Fruit fly (Drosophila melanogaster) whole organism, embryonic: ENCODE measurements around the gene CG14227.
A peak's percentile ranks its signal among the peaks of the same experiment; 100 is the strongest.

Source experiments
- Antp ChIP-seq: fragments of 200-800 bp; sonication (Bioruptor generic); optimal IDR thresholded peaks from 3 replicates; lab custom pipeline; 2016; ENCODE audit warnings: missing biosample characterization, missing genetic modification characterization
- Bgb ChIP-seq: fragments of 200-800 bp; sonication (Bioruptor generic); IDR thresholded peaks from 2 replicates; pipeline ENCODE4 v1.3.6; 2022; ENCODE audit warnings: missing biosample characterization, missing genetic modification characterization; ENCODE audit not compliant: partially characterized antibody
- BtbVII ChIP-seq: fragments of 200-800 bp; sonication (Bioruptor generic); optimal IDR thresholded peaks from 3 replicates; lab custom pipeline; 2017; ENCODE audit warnings: missing biosample characterization, mild to moderate bottlenecking, missing genetic modification characterization
- C15 ChIP-seq: fragments of 200-800 bp; sonication (Bioruptor generic); IDR thresholded peaks from 3 replicates; pipeline ENCODE4 v1.3.6; 2022; ENCODE audit warnings: missing biosample characterization, missing genetic modification characterization
- CG10267 ChIP-seq: fragments of 200-800 bp; sonication (Bioruptor generic); optimal IDR thresholded peaks from 2 replicates; lab custom pipeline; 2018; ENCODE audit warnings: missing biosample characterization, mild to moderate bottlenecking, missing genetic modification characterization, moderate library complexity
- CG10979 ChIP-seq: fragments of 200-800 bp; sonication (Bioruptor generic); optimal IDR thresholded peaks from 2 replicates; lab custom pipeline; 2018; ENCODE audit warnings: missing biosample characterization, mild to moderate bottlenecking, missing genetic modification characterization, moderate library complexity
- CG11247 ChIP-seq: fragments of 200-800 bp; sonication (Bioruptor generic); IDR thresholded peaks from 2 replicates; pipeline ENCODE4 v1.3.6; 2022; ENCODE audit warnings: missing biosample characterization, missing genetic modification characterization
- CG12391 ChIP-seq: fragments of 200-800 bp; sonication (Bioruptor generic); optimal IDR thresholded peaks from 3 replicates; lab custom pipeline; 2018; ENCODE audit warnings: missing biosample characterization, mild to moderate bottlenecking, missing genetic modification characterization, moderate library complexity
- CG13894 ChIP-seq: fragments of 200-800 bp; sonication (Bioruptor generic); optimal IDR thresholded peaks from 3 replicates; lab custom pipeline; 2018; ENCODE audit warnings: missing biosample characterization, mild to moderate bottlenecking, missing genetic modification characterization, moderate library complexity
- CG1529 ChIP-seq: fragments of 200-800 bp; sonication (Bioruptor generic); optimal IDR thresholded peaks from 3 replicates; lab custom pipeline; 2018; ENCODE audit warnings: missing biosample characterization, missing genetic modification characterization
- CG1647 ChIP-seq: fragments of 200-800 bp; sonication (Bioruptor generic); optimal IDR thresholded peaks from 3 replicates; lab custom pipeline; 2016; ENCODE audit warnings: missing biosample characterization, missing genetic modification characterization
- CG17361 ChIP-seq: fragments of 200-800 bp; sonication (Bioruptor generic); IDR thresholded peaks from 3 replicates; pipeline ENCODE4 v1.3.6; 2022; ENCODE audit warnings: missing biosample characterization, missing genetic modification characterization
- CG18262 ChIP-seq: fragments of 200-800 bp; optimal IDR thresholded peaks from 3 replicates; lab custom pipeline; 2019; ENCODE audit warnings: missing biosample characterization, mild to moderate bottlenecking, missing genetic modification characterization, moderate library complexity
- CG2116 ChIP-seq: fragments of 200-800 bp; sonication (Bioruptor generic); optimal IDR thresholded peaks from 3 replicates; lab custom pipeline; 2018; ENCODE audit warnings: missing biosample characterization, mild to moderate bottlenecking, missing genetic modification characterization
- CG2199 ChIP-seq: fragments of 200-800 bp; sonication (Bioruptor generic); IDR thresholded peaks from 3 replicates; pipeline ENCODE4 v1.3.6; 2022; ENCODE audit warnings: missing biosample characterization, missing genetic modification characterization
- CG30403 ChIP-seq: fragments of 200-800 bp; sonication (Bioruptor generic); optimal IDR thresholded peaks from 3 replicates; lab custom pipeline; 2016; ENCODE audit warnings: missing biosample characterization, missing genetic modification characterization
- CG30431 ChIP-seq: fragments of 200-800 bp; sonication (Bioruptor generic); optimal IDR thresholded peaks from 2 replicates; lab custom pipeline; 2017; ENCODE audit warnings: missing biosample characterization, missing genetic modification characterization
- CG6254 ChIP-seq: fragments of 200-800 bp; sonication (Bioruptor generic); optimal IDR thresholded peaks from 3 replicates; lab custom pipeline; 2017; ENCODE audit warnings: mild to moderate bottlenecking, missing biosample characterization, missing genetic modification reagents, missing genetic modification characterization
- CG8089 ChIP-seq: fragments of 200-800 bp; sonication (Bioruptor generic); optimal IDR thresholded peaks from 3 replicates; lab custom pipeline; 2016; ENCODE audit warnings: missing biosample characterization, missing genetic modification characterization
- CG8478 ChIP-seq: fragments of >200 bp; optimal IDR thresholded peaks from 2 replicates; lab custom pipeline; 2018
- CG9215 ChIP-seq: fragments of 200-800 bp; sonication (Bioruptor generic); IDR thresholded peaks from 2 replicates; pipeline ENCODE4 v1.3.6; 2022; ENCODE audit warnings: missing biosample characterization, missing genetic modification characterization
- D ChIP-seq, 2 experiments: fragments of 200-800 bp in 1 of 2; fragments of >200 bp in 1 of 2; sonication (Bioruptor generic) in 1 of 2; optimal IDR thresholded peaks; 2 replicates in 1 of 2; 3 replicates in 1 of 2; lab custom pipeline; 2017; ENCODE audit warnings: mild to moderate bottlenecking in 1 of 2, missing biosample characterization in 1 of 2, missing genetic modification characterization in 1 of 2, missing genetic modification reagents in 1 of 2
- Deaf1 ChIP-seq: fragments of 200-800 bp; optimal IDR thresholded peaks from 3 replicates; lab custom pipeline; 2019; ENCODE audit warnings: missing biosample characterization, mild to moderate bottlenecking, missing genetic modification characterization, moderate library complexity
- Hand ChIP-seq: fragments of 200-800 bp; sonication (Bioruptor generic); optimal IDR thresholded peaks from 2 replicates; lab custom pipeline; 2017; ENCODE audit warnings: mild to moderate bottlenecking, missing biosample characterization, missing genetic modification reagents, missing genetic modification characterization
- Hr39 ChIP-seq: fragments of >200 bp; optimal IDR thresholded peaks from 2 replicates; lab custom pipeline; 2017
- Mrtf ChIP-seq: fragments of 200-800 bp; sonication (Bioruptor generic); IDR thresholded peaks from 3 replicates; pipeline ENCODE4 v1.3.6; 2022; ENCODE audit warnings: missing biosample characterization, missing genetic modification characterization
- NC2α ChIP-seq: fragments of 200-800 bp; sonication (Bioruptor generic); optimal IDR thresholded peaks from 2 replicates; lab custom pipeline; 2016; ENCODE audit warnings: missing biosample characterization, missing genetic modification characterization
- NK7.1 ChIP-seq: fragments of 200-800 bp; sonication (Bioruptor generic); optimal IDR thresholded peaks from 3 replicates; lab custom pipeline; 2016; ENCODE audit warnings: missing biosample characterization, missing genetic modification characterization
- Pdp1 ChIP-seq, 2 experiments: fragments of 200-800 bp; sonication (Bioruptor generic); optimal IDR thresholded peaks; 3 replicates each; lab custom pipeline; 2016; ENCODE audit warnings: missing biosample characterization in 2 of 2, missing genetic modification characterization in 2 of 2, mild to moderate bottlenecking in 1 of 2, moderate library complexity in 1 of 2
- Trl ChIP-seq, 3 experiments: fragments of >200 bp in 2 of 3; fragments of 200-800 bp in 1 of 3; sonication (Bioruptor generic) in 1 of 3; optimal IDR thresholded peaks; 2 replicates in 1 of 3; 3 replicates in 2 of 3; lab custom pipeline; 2016 to 2017; ENCODE audit warnings: missing biosample characterization in 1 of 3, missing genetic modification characterization in 1 of 3
- amos ChIP-seq: fragments of 200-800 bp; sonication (Bioruptor generic); IDR thresholded peaks from 2 replicates; pipeline ENCODE4 v1.3.6; 2022; ENCODE audit warnings: missing biosample characterization, missing genetic modification characterization; ENCODE audit not compliant: partially characterized antibody
- crol ChIP-seq: fragments of 200-800 bp; sonication (Bioruptor generic); IDR thresholded peaks from 2 replicates; pipeline ENCODE4 v1.3.6; 2022; ENCODE audit warnings: missing biosample characterization, missing genetic modification characterization
- dmrt11E ChIP-seq: fragments of 200-800 bp; sonication (Bioruptor generic); optimal IDR thresholded peaks from 3 replicates; lab custom pipeline; 2018; ENCODE audit warnings: missing biosample characterization, mild to moderate bottlenecking, missing genetic modification characterization, moderate library complexity
- gro ChIP-seq: fragments of 200-800 bp; sonication (Bioruptor generic); optimal IDR thresholded peaks from 2 replicates; lab custom pipeline; 2016; ENCODE audit warnings: missing biosample characterization, missing genetic modification characterization
- lab ChIP-seq: fragments of 200-800 bp; sonication (Bioruptor generic); optimal IDR thresholded peaks from 3 replicates; lab custom pipeline; 2017; ENCODE audit warnings: missing biosample characterization, missing genetic modification characterization, mild to moderate bottlenecking, moderate library complexity, missing genetic modification reagents
- lola ChIP-seq, 3 experiments: fragments of >200 bp in 2 of 3; fragments of 200-800 bp in 1 of 3; sonication (Bioruptor generic) in 1 of 3; optimal IDR thresholded peaks; 2 replicates each; lab custom pipeline; 2017 to 2019; ENCODE audit warnings: missing biosample characterization in 3 of 3, missing genetic modification characterization in 3 of 3, mild to moderate bottlenecking in 1 of 3, moderate library complexity in 1 of 3
- pros ChIP-seq: fragments of 200-800 bp; sonication (Bioruptor generic); optimal IDR thresholded peaks from 3 replicates; lab custom pipeline; 2019; ENCODE audit warnings: missing biosample characterization, mild to moderate bottlenecking, missing genetic modification characterization, moderate library complexity
- scrt ChIP-seq: fragments of 200-800 bp; sonication (Bioruptor generic); optimal IDR thresholded peaks from 2 replicates; lab custom pipeline; 2018; ENCODE audit warnings: missing biosample characterization, mild to moderate bottlenecking, missing genetic modification characterization, moderate library complexity
- sens ChIP-seq: fragments of 200-800 bp; sonication (Bioruptor generic); peaks from one replicate; lab custom pipeline; 2016; ENCODE audit warnings: missing biosample characterization, missing genetic modification characterization
- trem ChIP-seq: fragments of 200-800 bp; optimal IDR thresholded peaks from 3 replicates; lab custom pipeline; 2019; ENCODE audit warnings: missing biosample characterization, mild to moderate bottlenecking, missing genetic modification characterization, moderate library complexity
- trh ChIP-seq: fragments of 200-800 bp; sonication (Bioruptor generic); optimal IDR thresholded peaks from 2 replicates; lab custom pipeline; 2016; ENCODE audit warnings: missing biosample characterization, missing genetic modification characterization
- twi ChIP-seq: fragments of 200-800 bp; optimal IDR thresholded peaks from 2 replicates; lab custom pipeline; 2019; ENCODE audit warnings: missing biosample characterization, mild to moderate bottlenecking, missing genetic modification characterization, moderate library complexity
- unpg ChIP-seq: fragments of 200-800 bp; sonication (Bioruptor generic); optimal IDR thresholded peaks from 3 replicates; lab custom pipeline; 2018; ENCODE audit warnings: missing biosample characterization, mild to moderate bottlenecking, missing genetic modification characterization, moderate library complexity
- z ChIP-seq: fragments of 200-800 bp; sonication (Bioruptor generic); IDR thresholded peaks from 3 replicates; pipeline ENCODE4 v1.3.6; 2022; ENCODE audit warnings: missing biosample characterization, missing genetic modification characterization

The CG14227 gene

dm6 chrX:19717988-19718973 lies 29.5 kb upstream of the CG14227 start, which contains the start of gene CG12531 (continued):
- TF ChIP-seq lola (GFP tag; optimal IDR thresholded peaks at IDR 0.05; lab: Kevin White, UChicago) (no peak), trem (tag; lab: Kevin White, UChicago) (no peak), amos (GFP tag; lab: Robert Waterston, UW) (no peak), scrt (GFP tag; lab: Kevin White, UChicago) (peak; percentile 50), Trl (optimal IDR thresholded peaks at IDR 0.05; lab: Kevin White, UChicago) (peak; percentile 67 to 81), Trl (GFP tag; optimal IDR thresholded peaks at IDR 0.05; lab: Kevin White, UChicago) (no peak), pros (peak; percentile 39), Pdp1 (GFP tag; optimal IDR thresholded peaks at IDR 0.05; lab: Kevin White, UChicago) (peak in 1 of 2 experiments; percentile 57), crol (GFP tag; lab: Robert Waterston, UW) (peak; percentile 10; the same call in 1 of the 2 replicates), CG8478 (lab: Kevin White, UChicago) (peak; percentile 22), CG13894 (tag; lab: Kevin White, UChicago) (peak; percentile 24), sens (GFP tag; lab: Kevin White, UChicago) (peak; percentile 28)

- TF ChIP-seq Bgb, result no peak
- peak; percentile 10 for TF ChIP-seq Deaf1 (tag; lab: Kevin White, UChicago)
- TF ChIP-seq CG1647 (GFP tag; lab: Kevin White, UChicago), result no peak
- peak; percentile 54; the same call in 2 of the 3 replicates for TF ChIP-seq CG2199 (GFP tag; lab: Robert Waterston, UW)
- no peak for TF ChIP-seq CG6254
- 0 out of 3 replicates have a peak, but pooled peaks have one; percentile 45 for TF ChIP-seq z (GFP tag; lab: Robert Waterston, UW)
- TF ChIP-seq CG30403 (GFP tag; lab: Kevin White, UChicago), result no peak
- no peak for TF ChIP-seq NC2α (GFP tag; lab: Kevin White, UChicago)
- TF ChIP-seq crol (GFP tag; lab: Robert Waterston, UW), result peak; percentile 75; the same call in 1 of the 2 replicates
- no peak for TF ChIP-seq CG8089 (GFP tag; lab: Kevin White, UChicago)
- TF ChIP-seq Antp, result no peak
- no peak for TF ChIP-seq C15 (GFP tag; lab: Robert Waterston, UW)
- TF ChIP-seq trh (GFP tag; lab: Kevin White, UChicago), result no peak
Measured at dm6 chrX:19717041-19717440, 28.3 kb upstream of the CG14227 start.

dm6 chrX:19716325-19716917 lies 27.7 kb upstream of the CG14227 start:
- TF ChIP-seq CG2116 (no peak), lab (GFP tag; lab: Kevin White, UChicago) (no peak), Antp (no peak), CG30431 (GFP tag; lab: Kevin White, UChicago) (no peak), CG10979 (tag; lab: Kevin White, UChicago) (peak; percentile 16), CG17361 (GFP tag; lab: Robert Waterston, UW) (peak; percentile 64; the same call in 2 of the 3 replicates), Hr39 (lab: Kevin White, UChicago) (no peak), CG18262 (tag; lab: Kevin White, UChicago) (peak; percentile 42), D (optimal IDR thresholded peaks at IDR 0.05; lab: Kevin White, UChicago) (no peak), D (GFP tag; optimal IDR thresholded peaks at IDR 0.05; lab: Kevin White, UChicago) (no peak), CG10267 (tag; lab: Kevin White, UChicago) (peak; percentile 2), CG1529 (GFP tag; lab: Kevin White, UChicago) (no peak), Hand (GFP tag; lab: Kevin White, UChicago) (no peak), gro (GFP tag; lab: Kevin White, UChicago) (no peak), unpg (no peak), NK7.1 (GFP tag; lab: Kevin White, UChicago) (no peak), twi (tag; lab: Kevin White, UChicago) (peak; percentile 92), CG11247 (GFP tag; lab: Robert Waterston, UW) (no peak), CG12391 (tag; lab: Kevin White, UChicago) (peak; percentile 8), BtbVII (GFP tag; lab: Kevin White, UChicago) (no peak), CG9215 (GFP tag; lab: Robert Waterston, UW) (no peak), Mrtf (GFP tag; lab: Robert Waterston, UW) (no peak), dmrt11E (peak; percentile 39)
